Fruit fly (Drosophila melanogaster) whole organism, embryonic: ENCODE results near the gene CG15922.

Source experiments
- Bteb2 ChIP-seq: fragments of 200-800 bp; sonication (Bioruptor generic); optimal IDR thresholded peaks from 2 replicates; lab custom pipeline; 2016; ENCODE audit warnings: missing biosample characterization, missing genetic modification characterization
- CG11085 ChIP-seq: fragments of 200-800 bp; sonication (Bioruptor generic); IDR thresholded peaks from 2 replicates; pipeline ENCODE4 v1.3.6; 2022; ENCODE audit warnings: missing biosample characterization, missing genetic modification characterization
- CG12744 ChIP-seq: fragments of 200-800 bp; sonication (Bioruptor generic); optimal IDR thresholded peaks from 2 replicates; lab custom pipeline; 2016; ENCODE audit warnings: missing biosample characterization, missing genetic modification characterization
- CG1529 ChIP-seq: fragments of 200-800 bp; sonication (Bioruptor generic); optimal IDR thresholded peaks from 3 replicates; lab custom pipeline; 2018; ENCODE audit warnings: missing biosample characterization, missing genetic modification characterization
- CG1603 ChIP-seq: fragments of 200-800 bp; sonication (Bioruptor generic); optimal IDR thresholded peaks from 2 replicates; lab custom pipeline; 2019; ENCODE audit warnings: missing biosample characterization, mild to moderate bottlenecking, missing genetic modification characterization, moderate library complexity
- CG16779 ChIP-seq: fragments of 200-800 bp; sonication (Bioruptor generic); IDR thresholded peaks from 2 replicates; pipeline ENCODE4 v1.3.6; 2022; ENCODE audit warnings: missing biosample characterization, missing genetic modification characterization
- CG17328 ChIP-seq: fragments of 200-800 bp; sonication (Bioruptor generic); IDR thresholded peaks from 2 replicates; pipeline ENCODE4 v1.3.6; 2022; ENCODE audit warnings: missing biosample characterization, missing genetic modification characterization
- CG17385 ChIP-seq: fragments of 200-800 bp; sonication (Bioruptor generic); optimal IDR thresholded peaks from 3 replicates; lab custom pipeline; 2018; ENCODE audit warnings: missing biosample characterization, mild to moderate bottlenecking, missing genetic modification characterization
- CG17912 ChIP-seq: fragments of 200-800 bp; sonication (Bioruptor generic); optimal IDR thresholded peaks from 2 replicates; lab custom pipeline; 2018; ENCODE audit warnings: missing biosample characterization, mild to moderate bottlenecking, missing genetic modification characterization
- CG18262 ChIP-seq: fragments of 200-800 bp; optimal IDR thresholded peaks from 3 replicates; lab custom pipeline; 2019; ENCODE audit warnings: missing biosample characterization, mild to moderate bottlenecking, missing genetic modification characterization, moderate library complexity
- CG2116 ChIP-seq: fragments of 200-800 bp; sonication (Bioruptor generic); optimal IDR thresholded peaks from 3 replicates; lab custom pipeline; 2018; ENCODE audit warnings: missing biosample characterization, mild to moderate bottlenecking, missing genetic modification characterization
- CG2712 ChIP-seq: fragments of 200-800 bp; optimal IDR thresholded peaks from 3 replicates; lab custom pipeline; 2019; ENCODE audit warnings: missing biosample characterization, mild to moderate bottlenecking, missing genetic modification characterization, moderate library complexity
- CG31365 ChIP-seq: fragments of 200-800 bp; sonication (Bioruptor generic); optimal IDR thresholded peaks from 2 replicates; lab custom pipeline; 2018; ENCODE audit warnings: missing biosample characterization, mild to moderate bottlenecking, missing genetic modification characterization
- CG32532 ChIP-seq: fragments of 200-800 bp; sonication (Bioruptor generic); IDR thresholded peaks from 2 replicates; pipeline ENCODE4 v1.3.6; 2022; ENCODE audit warnings: missing biosample characterization, missing genetic modification characterization
- CG42726 ChIP-seq: fragments of 200-800 bp; sonication (Bioruptor generic); IDR thresholded peaks from 2 replicates; pipeline ENCODE4 v1.3.6; 2022; ENCODE audit warnings: missing biosample characterization, missing genetic modification characterization; ENCODE audit not compliant: partially characterized antibody
- CG4282 ChIP-seq: fragments of 200-800 bp; sonication (Bioruptor generic); optimal IDR thresholded peaks from 2 replicates; lab custom pipeline; 2016; ENCODE audit warnings: missing biosample characterization, missing genetic modification characterization
- CG4360 ChIP-seq: fragments of 200-800 bp; sonication (Bioruptor generic); IDR thresholded peaks from 2 replicates; pipeline ENCODE4 v1.3.6; 2022; ENCODE audit warnings: missing biosample characterization, missing genetic modification characterization
- CG4424 ChIP-seq: fragments of 200-800 bp; sonication (Bioruptor generic); optimal IDR thresholded peaks from 3 replicates; lab custom pipeline; 2016; ENCODE audit warnings: missing biosample characterization, missing genetic modification characterization
- CG8388 ChIP-seq: fragments of 200-800 bp; sonication (Bioruptor generic); optimal IDR thresholded peaks from 2 replicates; lab custom pipeline; 2019; ENCODE audit warnings: missing biosample characterization, mild to moderate bottlenecking, missing genetic modification characterization, moderate library complexity
- CG8924 ChIP-seq: fragments of 200-800 bp; optimal IDR thresholded peaks from 3 replicates; lab custom pipeline; 2019; ENCODE audit warnings: missing biosample characterization, mild to moderate bottlenecking, missing genetic modification characterization, moderate library complexity
- Deaf1 ChIP-seq: fragments of 200-800 bp; optimal IDR thresholded peaks from 3 replicates; lab custom pipeline; 2019; ENCODE audit warnings: missing biosample characterization, mild to moderate bottlenecking, missing genetic modification characterization, moderate library complexity
- Fer1 ChIP-seq: fragments of 200-800 bp; sonication (Bioruptor generic); optimal IDR thresholded peaks from 2 replicates; lab custom pipeline; 2017; ENCODE audit warnings: missing biosample characterization, mild to moderate bottlenecking, missing genetic modification characterization
- Fer3 ChIP-seq: fragments of 200-800 bp; sonication (Bioruptor generic); optimal IDR thresholded peaks from 2 replicates; lab custom pipeline; 2018; ENCODE audit warnings: missing biosample characterization, mild to moderate bottlenecking, missing genetic modification characterization, moderate library complexity
- Gug ChIP-seq: fragments of 200-800 bp; sonication (Bioruptor generic); IDR thresholded peaks from 4 replicates; pipeline ENCODE4 v1.3.6; 2022; ENCODE audit warnings: missing biosample characterization, missing genetic modification characterization
- HHEX ChIP-seq: fragments of 200-800 bp; sonication (Bioruptor generic); optimal IDR thresholded peaks from 3 replicates; lab custom pipeline; 2017; ENCODE audit warnings: missing biosample characterization, mild to moderate bottlenecking, missing genetic modification characterization, missing genetic modification reagents
- Hey ChIP-seq: fragments of 200-800 bp; sonication (Bioruptor generic); optimal IDR thresholded peaks from 3 replicates; lab custom pipeline; 2018; ENCODE audit warnings: missing biosample characterization, mild to moderate bottlenecking, missing genetic modification characterization
- Hr3 ChIP-seq: fragments of 200-800 bp; sonication (Bioruptor generic); optimal IDR thresholded peaks from 3 replicates; lab custom pipeline; 2016; ENCODE audit warnings: missing biosample characterization, missing genetic modification characterization
- Mes4 ChIP-seq: fragments of 200-800 bp; sonication (Bioruptor generic); optimal IDR thresholded peaks from 2 replicates; lab custom pipeline; 2016; ENCODE audit warnings: missing biosample characterization, missing genetic modification characterization
- Stat92E ChIP-seq, 3 experiments: fragments of >200 bp in 2 of 3; fragments of 200-800 bp in 1 of 3; sonication (Bioruptor generic) in 1 of 3; optimal IDR thresholded peaks; 2 replicates each; lab custom pipeline; 2017 to 2019; ENCODE audit warnings: missing biosample characterization in 3 of 3, missing genetic modification characterization in 3 of 3, mild to moderate bottlenecking in 1 of 3, moderate library complexity in 1 of 3
- Usf ChIP-seq: fragments of 200-800 bp; sonication (Bioruptor generic); optimal IDR thresholded peaks from 2 replicates; lab custom pipeline; 2017; ENCODE audit warnings: missing genotype, missing biosample characterization, missing genetic modification characterization
- al ChIP-seq: fragments of 200-800 bp; sonication (Bioruptor generic); IDR thresholded peaks from 2 replicates; pipeline ENCODE4 v1.3.6; 2022; ENCODE audit warnings: missing biosample characterization, missing genetic modification characterization
- aop ChIP-seq: fragments of 200-800 bp; sonication (Bioruptor generic); IDR thresholded peaks from 2 replicates; pipeline ENCODE4 v1.3.6; 2022; ENCODE audit warnings: missing biosample characterization, missing genetic modification characterization
- bbx ChIP-seq: fragments of 200-800 bp; sonication (Bioruptor generic); IDR thresholded peaks from 2 replicates; pipeline ENCODE4 v1.3.6; 2022; ENCODE audit warnings: missing biosample characterization, missing genetic modification characterization; ENCODE audit not compliant: partially characterized antibody
- ham ChIP-seq: fragments of 200-800 bp; sonication (Bioruptor generic); IDR thresholded peaks from 2 replicates; pipeline ENCODE4 v1.3.6; 2022; ENCODE audit warnings: missing biosample characterization, missing genetic modification characterization
- inv ChIP-seq: fragments of 200-800 bp; sonication (Bioruptor generic); IDR thresholded peaks from 2 replicates; pipeline ENCODE4 v1.3.6; 2022; ENCODE audit warnings: missing biosample characterization, missing genetic modification characterization; ENCODE audit not compliant: partially characterized antibody
- kay ChIP-seq: fragments of 200-800 bp; sonication (Bioruptor generic); optimal IDR thresholded peaks from 2 replicates; lab custom pipeline; 2016; ENCODE audit warnings: missing biosample characterization, missing genetic modification characterization
- mirr ChIP-seq: fragments of 200-800 bp; sonication (Bioruptor generic); optimal IDR thresholded peaks from 3 replicates; lab custom pipeline; 2018; ENCODE audit warnings: missing biosample characterization, mild to moderate bottlenecking, missing genetic modification characterization
- schlank ChIP-seq: fragments of 200-800 bp; sonication (Bioruptor generic); optimal IDR thresholded peaks from 2 replicates; lab custom pipeline; 2018; ENCODE audit warnings: missing biosample characterization, mild to moderate bottlenecking, missing genetic modification characterization
- sens-2 ChIP-seq: fragments of 200-800 bp; sonication (Bioruptor generic); IDR thresholded peaks from 2 replicates; pipeline ENCODE4 v1.3.6; 2022; ENCODE audit warnings: missing biosample characterization, missing genetic modification characterization
- sqz ChIP-seq: fragments of 200-800 bp; sonication (Bioruptor generic); optimal IDR thresholded peaks from 3 replicates; lab custom pipeline; 2018; ENCODE audit warnings: missing biosample characterization, mild to moderate bottlenecking, missing genetic modification characterization
- ssp ChIP-seq: fragments of 200-800 bp; sonication (Bioruptor generic); IDR thresholded peaks from 2 replicates; pipeline ENCODE4 v1.3.6; 2022; ENCODE audit warnings: missing biosample characterization, missing genetic modification characterization
- tap ChIP-seq: fragments of 200-800 bp; optimal IDR thresholded peaks from 3 replicates; lab custom pipeline; 2019; ENCODE audit warnings: missing biosample characterization, mild to moderate bottlenecking, missing genetic modification characterization, moderate library complexity
- tin ChIP-seq: fragments of 200-800 bp; sonication (Bioruptor generic); optimal IDR thresholded peaks from 3 replicates; lab custom pipeline; 2016; ENCODE audit warnings: missing biosample characterization, missing genetic modification characterization
- tna ChIP-seq: fragments of 200-800 bp; sonication (Bioruptor generic); IDR thresholded peaks from 2 replicates; pipeline ENCODE4 v1.3.6; 2022; ENCODE audit warnings: missing biosample characterization, missing genetic modification characterization; ENCODE audit not compliant: partially characterized antibody
- trh ChIP-seq: fragments of 200-800 bp; sonication (Bioruptor generic); optimal IDR thresholded peaks from 2 replicates; lab custom pipeline; 2016; ENCODE audit warnings: missing biosample characterization, missing genetic modification characterization
- vfl ChIP-seq: fragments of 200-800 bp; sonication (Bioruptor generic); optimal IDR thresholded peaks from 2 replicates; lab custom pipeline; 2016; ENCODE audit warnings: missing biosample characterization, missing genetic modification characterization
- vnd ChIP-seq: fragments of 200-800 bp; sonication (Bioruptor generic); IDR thresholded peaks from 3 replicates; pipeline ENCODE4 v1.3.6; 2022; ENCODE audit warnings: missing biosample characterization, missing genetic modification characterization; ENCODE audit not compliant: partially characterized antibody
- yki ChIP-seq: fragments of >200 bp; optimal IDR thresholded peaks from 3 replicates; lab custom pipeline; 2018

CG15922 gene

dm6 chr3R:20550632-20551486 is 9.2 kb downstream of the CG15922 start (continued):
- TF ChIP-seq CG32532 (GFP tag; lab: Robert Waterston, UW) (peak; percentile 28), CG31365 (tag; lab: Kevin White, UChicago) (peak; percentile 78), aop (no peak), CG8388 (GFP tag; lab: Kevin White, UChicago) (peak; percentile 7), CG11085 (GFP tag; lab: Robert Waterston, UW) (no peak; the same call in 1 of the 2 replicates), ssp (GFP tag; lab: Robert Waterston, UW) (no peak; the same call in 1 of the 2 replicates), vnd (GFP tag; lab: Robert Waterston, UW) (peak; percentile 93), kay (GFP tag; lab: Kevin White, UChicago) (no peak), Bteb2 (GFP tag; lab: Kevin White, UChicago) (no peak), vfl (GFP tag; lab: Kevin White, UChicago) (peak; percentile 38), al (GFP tag; lab: Robert Waterston, UW) (no peak), tin (no peak), CG1529 (GFP tag; lab: Kevin White, UChicago) (peak; percentile 86), tap (tag; lab: Kevin White, UChicago) (peak; percentile 75), CG4360 (no peak; the same call in 1 of the 2 replicates), trh (no peak), tna (GFP tag; lab: Robert Waterston, UW) (peak; percentile 94), CG4282 (peak; percentile 6), Hey (peak; percentile 91), inv (GFP tag; lab: Robert Waterston, UW) (peak; percentile 95), bbx (GFP tag; lab: Robert Waterston, UW) (peak; percentile 99), CG8924 (peak; percentile 81), CG12744 (GFP tag; lab: Kevin White, UChicago) (peak; percentile 65), CG17912 (GFP tag; lab: Kevin White, UChicago) (peak; percentile 94), Deaf1 (tag; lab: Kevin White, UChicago) (peak; percentile 46), CG17328 (GFP tag; lab: Robert Waterston, UW) (peak; percentile 52; the same call in 1 of the 2 replicates), CG17385 (peak; percentile 74), ham (GFP tag; lab: Robert Waterston, UW) (no peak), yki (lab: Kevin White, UChicago) (no peak), CG2712 (peak; percentile 40), sens-2 (GFP tag; lab: Robert Waterston, UW) (peak; percentile 51; the same call in 1 of the 2 replicates), mirr (GFP tag; lab: Kevin White, UChicago) (peak; percentile 95), Fer1 (GFP tag; lab: Kevin White, UChicago) (peak; percentile 91), sqz (GFP tag; lab: Kevin White, UChicago) (peak; percentile 83), Hr3 (GFP tag; lab: Kevin White, UChicago) (no peak), CG18262 (tag; lab: Kevin White, UChicago) (no peak), Stat92E (GFP tag; optimal IDR thresholded peaks at IDR 0.05; lab: Kevin White, UChicago) (no peak), CG4424 (GFP tag; lab: Kevin White, UChicago) (no peak), CG2116 (no peak), schlank (tag; lab: Kevin White, UChicago) (peak; percentile 91), Fer3 (peak; percentile 63), CG1603 (tag; lab: Kevin White, UChicago) (peak; percentile 70), HHEX (peak; percentile 90), Gug (GFP tag; lab: Robert Waterston, UW) (peak; percentile 23; the same call in 1 of the 4 replicates), Usf (GFP tag; lab: Kevin White, UChicago) (no peak), CG42726 (GFP tag; lab: Robert Waterston, UW) (peak; percentile 97), Mes4 (GFP tag; lab: Kevin White, UChicago) (peak; percentile 57), CG16779 (GFP tag; lab: Robert Waterston, UW) (no peak)
